Worm (Caenorhabditis elegans) whole organism, midembryonic: ENCODE results near the gene W09H1.1.

Experiments used
- T22C8.4 ChIP-seq: fragments of 200-800 bp; sonication (Bioruptor generic); IDR thresholded peaks from 2 replicates; pipeline ENCODE4 v1.3.6; 2022; ENCODE audit warnings: missing genetic modification characterization, missing compliant biosample characterization
- cog-1 ChIP-seq: sonication (generic microtip); optimal IDR thresholded peaks from 2 replicates; lab custom pipeline; 2016; ENCODE audit warnings: missing genetic modification characterization, missing compliant biosample characterization
- flt-1 ChIP-seq: fragments of 200-800 bp; sonication (Bioruptor generic); IDR thresholded peaks from 2 replicates; pipeline ENCODE4 v1.3.6; 2022; ENCODE audit warnings: missing genetic modification characterization, missing compliant biosample characterization
- klf-2 ChIP-seq: fragments of 200-800 bp; sonication (Bioruptor generic); conservative IDR thresholded peaks from 2 replicates; pipeline ENCODE4 v1.3.6; 2022; ENCODE audit warnings: missing genetic modification reagents, missing genetic modification characterization, missing compliant biosample characterization
- med-1 ChIP-seq: sonication (generic microtip); optimal IDR thresholded peaks from 2 replicates; lab custom pipeline; 2017; ENCODE audit warnings: missing genetic modification characterization, mild to moderate bottlenecking, missing compliant biosample characterization, antibody characterized with exemption, missing genetic modification reagents; ENCODE audit not compliant: insufficient read depth
- ref-1 ChIP-seq: fragments of 200-800 bp; sonication (Bioruptor generic); conservative IDR thresholded peaks from 2 replicates; pipeline ENCODE4 v1.3.6; 2022; ENCODE audit warnings: missing genetic modification reagents, missing genetic modification characterization, missing compliant biosample characterization
- tab-1 ChIP-seq: fragments of 200-800 bp; sonication (Bioruptor generic); IDR thresholded peaks from 2 replicates; pipeline ENCODE4 v1.3.6; 2022; ENCODE audit warnings: missing genetic modification characterization, missing compliant biosample characterization

DNA sequence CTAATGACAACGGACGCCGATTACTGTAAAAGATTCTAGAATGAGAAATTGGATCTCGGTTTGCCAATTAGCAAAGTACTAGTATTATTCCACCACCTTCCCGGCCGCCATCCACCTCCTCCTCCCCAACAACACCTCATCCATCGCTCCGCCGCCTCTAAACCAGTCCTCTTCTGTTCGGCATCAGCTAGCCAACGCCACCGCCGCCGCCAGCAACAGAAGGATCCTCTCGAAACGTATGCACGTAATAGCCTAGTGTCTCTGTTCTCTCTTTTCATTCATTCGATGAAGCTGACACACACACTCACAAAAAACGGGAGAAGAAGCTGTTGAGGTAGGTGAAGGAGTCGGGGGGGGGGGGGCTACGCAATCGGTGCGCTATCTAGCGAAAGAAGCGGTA is 10.7 kb downstream of the W09H1.1 start:
- TF ChIP-seq klf-2 (GFP tag; lab: Robert Waterston, UW) (no peak), flt-1 (no peak), ref-1 (GFP tag; lab: Robert Waterston, UW) (no peak), T22C8.4 (GFP tag; lab: Robert Waterston, UW) (no peak), tab-1 (GFP tag; lab: Robert Waterston, UW) (no peak), med-1 (GFP tag; lab: Kevin White, UChicago) (no peak), cog-1 (no peak)
